Fruit fly (Drosophila melanogaster): Measurements from ENCODE around the gene SdicA.
"Not testable (repeated sequence)": the region's sequence is repeated elsewhere in the genome, so short reads cannot be mapped to it uniquely, and the experiment has no call there.

SdicA gene

DNA sequence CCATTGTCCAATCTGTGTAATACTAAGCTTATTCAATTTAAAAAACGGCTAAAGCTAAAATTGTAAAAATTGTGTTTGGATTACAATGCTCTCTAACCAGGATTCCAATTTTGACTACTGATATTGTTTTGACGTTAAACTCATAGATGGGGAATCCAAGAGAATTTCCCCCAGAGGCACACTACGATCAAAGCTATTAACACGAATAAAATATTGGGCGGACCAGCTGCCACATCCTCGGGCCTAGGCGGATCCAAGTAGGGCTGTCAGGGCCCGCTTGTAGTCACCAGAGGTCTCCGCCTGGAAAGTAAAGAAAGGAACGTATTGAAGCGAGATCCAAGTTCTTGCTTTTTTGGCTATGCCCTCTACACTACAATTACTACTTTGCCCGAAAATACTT lies at the start of gene SdicA:
TSS of gene SdicA (minus strand) at position 101 of the 400 bp plus-strand sequence.
- TF ChIP-seq CG18476, CG9437, Antp (GFP tag; optimal IDR thresholded peaks at IDR 0.05): not testable (repeated sequence)

DNA sequence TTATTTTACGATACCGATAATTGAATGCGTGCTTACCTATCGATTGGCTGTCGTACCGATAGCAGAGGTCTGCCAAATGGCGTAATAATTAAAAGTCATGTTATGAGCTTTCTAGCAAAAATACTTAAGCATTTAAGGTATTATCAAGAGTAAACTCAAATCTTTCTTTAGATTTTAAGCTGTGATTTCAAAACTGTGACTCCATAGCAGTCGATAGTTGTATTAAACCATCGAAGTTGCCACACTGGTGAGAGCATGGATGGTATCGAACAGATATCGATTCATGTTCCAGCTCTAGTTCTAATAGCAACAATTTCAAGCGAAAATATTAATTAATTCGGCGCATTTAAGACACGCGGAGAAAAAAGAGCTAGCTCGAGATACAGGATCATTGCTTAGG lies 49.3 kb upstream of the SdicA start, which contains the start of the genes CG17068 and Rab10:
TSS of gene CG17068 (minus strand) at position 25 of the 400 bp plus-strand sequence.
TSS of gene Rab10 (plus strand) at position 270 of the 400 bp plus-strand sequence.
- TF ChIP-seq crp (GFP tag; optimal IDR thresholded peaks at IDR 0.05) (no peak), CG12391 (tag; optimal IDR thresholded peaks at IDR 0.05) (peak; percentile 31), gcm2 (GFP tag; optimal IDR thresholded peaks at IDR 0.05) (no peak), trem (tag; optimal IDR thresholded peaks at IDR 0.05) (peak; percentile 76), CG1529 (GFP tag; optimal IDR thresholded peaks at IDR 0.05) (no peak), CG43689 (GFP tag; IDR thresholded peaks at IDR 0.05) (no peak), Dref (GFP tag; IDR thresholded peaks at IDR 0.05) (peak; percentile 79), CG11398 (GFP tag; optimal IDR thresholded peaks at IDR 0.05) (no peak), CG2116 (GFP tag; optimal IDR thresholded peaks at IDR 0.05) (peak; percentile 81), CG14710 (tag; optimal IDR thresholded peaks at IDR 0.05) (peak; percentile 68), CG11723 (GFP tag; optimal IDR thresholded peaks at IDR 0.05) (no peak), CG31365 (tag; optimal IDR thresholded peaks at IDR 0.05) (no peak), ssp (GFP tag; IDR thresholded peaks at IDR 0.05) (no peak), CG12659 (GFP tag; optimal IDR thresholded peaks at IDR 0.05) (peak; percentile 34), CG9797 (GFP tag; optimal IDR thresholded peaks at IDR 0.05) (peak; percentile 11), unc-4 (GFP tag; IDR thresholded peaks at IDR 0.05; ENCODE audit: partially characterized antibody) (peak; percentile 94), lbe (GFP tag; optimal IDR thresholded peaks at IDR 0.05) (no peak), NK7.1 (GFP tag; optimal IDR thresholded peaks at IDR 0.05) (no peak), CG33213 (GFP tag; optimal IDR thresholded peaks at IDR 0.05) (peak; percentile 31), CG7786 (GFP tag; optimal IDR thresholded peaks at IDR 0.05) (no peak), CG2889 (GFP tag; IDR thresholded peaks at IDR 0.05) (no peak), Scr (GFP tag; IDR thresholded peaks at IDR 0.05; ENCODE audit: partially characterized antibody) (peak; percentile 93), Pdp1 (GFP tag; optimal IDR thresholded peaks at IDR 0.05) (peak in 1 of 2 experiments; percentile 41), Mrtf (GFP tag; IDR thresholded peaks at IDR 0.05) (no peak), ewg (GFP tag; optimal IDR thresholded peaks at IDR 0.05) (no peak), chinmo (GFP tag; IDR thresholded peaks at IDR 0.05; ENCODE audit: partially characterized antibody) (0 out of 4 replicates have a peak, but pooled peaks have one; percentile 53), zen (tag; optimal IDR thresholded peaks at IDR 0.05) (peak; percentile 25), nom (GFP tag; optimal IDR thresholded peaks at IDR 0.05) (no peak), Sry-δ (GFP tag; optimal IDR thresholded peaks at IDR 0.05) (peak; percentile 95), CG10267 (tag; optimal IDR thresholded peaks at IDR 0.05) (peak; percentile 48), ash1 (GFP tag; optimal IDR thresholded peaks at IDR 0.05) (no peak), Ets97D (GFP tag; optimal IDR thresholded peaks at IDR 0.05) (peak; percentile 49), CG3995 (GFP tag; optimal IDR thresholded peaks at IDR 0.05) (peak; percentile 98), CG8388 (GFP tag; optimal IDR thresholded peaks at IDR 0.05) (no peak), Oli (tag; optimal IDR thresholded peaks at IDR 0.05) (no peak), dm (GFP tag; optimal IDR thresholded peaks at IDR 0.05) (peak; percentile 53), CG8765 (GFP tag; IDR thresholded peaks at IDR 0.05) (no peak), Bteb2 (GFP tag; optimal IDR thresholded peaks at IDR 0.05) (no peak), CG42726 (GFP tag; IDR thresholded peaks at IDR 0.05; ENCODE audit: partially characterized antibody) (peak; percentile 74), repo (GFP tag; optimal IDR thresholded peaks at IDR 0.05) (no peak), CG32532 (GFP tag; IDR thresholded peaks at IDR 0.05) (no peak), ato (GFP tag; IDR thresholded peaks at IDR 0.05; ENCODE audit: partially characterized antibody) (peak; percentile 57), Atf6 (GFP tag; IDR thresholded peaks at IDR 0.05) (no peak), az2 (GFP tag; optimal IDR thresholded peaks at IDR 0.05) (no peak), CG13775 (GFP tag; optimal IDR thresholded peaks at IDR 0.05) (peak; percentile 7)

Measured in whole organism, embryonic.